Fruit fly (Drosophila melanogaster) whole organism, embryonic: ENCODE data around the gene Npc2f.

Source experiments
- ATbp ChIP-seq: fragments of 200-800 bp; sonication (Bioruptor generic); optimal IDR thresholded peaks from 2 replicates; lab custom pipeline; 2017; ENCODE audit warnings: missing biosample characterization, mild to moderate bottlenecking, missing genetic modification characterization, missing genetic modification reagents
- CG1024 ChIP-seq: fragments of 200-800 bp; sonication (Bioruptor generic); IDR thresholded peaks from 2 replicates; pipeline ENCODE4 v1.3.6; 2022; ENCODE audit warnings: missing biosample characterization, missing genetic modification characterization
- CG10274 ChIP-seq: fragments of 200-800 bp; sonication (Bioruptor generic); optimal IDR thresholded peaks from 3 replicates; lab custom pipeline; 2017; ENCODE audit warnings: missing biosample characterization, mild to moderate bottlenecking, missing genetic modification characterization
- CG10366 ChIP-seq: fragments of 200-800 bp; sonication (Bioruptor generic); IDR thresholded peaks from 2 replicates; pipeline ENCODE4 v1.3.6; 2022; ENCODE audit warnings: missing biosample characterization, missing genetic modification characterization
- CG10654 ChIP-seq: fragments of 200-800 bp; sonication (Bioruptor generic); optimal IDR thresholded peaks from 2 replicates; lab custom pipeline; 2016; ENCODE audit warnings: missing biosample characterization, missing genetic modification characterization
- CG12155 ChIP-seq: fragments of 200-800 bp; sonication (Bioruptor generic); optimal IDR thresholded peaks from 3 replicates; lab custom pipeline; 2016; ENCODE audit warnings: missing biosample characterization, missing genetic modification characterization
- CG12236 ChIP-seq: fragments of 200-800 bp; sonication (Bioruptor generic); optimal IDR thresholded peaks from 2 replicates; lab custom pipeline; 2016; ENCODE audit warnings: missing biosample characterization, missing genetic modification characterization
- CG14050 ChIP-seq: fragments of 200-800 bp; sonication (Bioruptor generic); IDR thresholded peaks from 3 replicates; pipeline ENCODE4 v1.3.6; 2022; ENCODE audit warnings: missing biosample characterization, missing genetic modification characterization
- CG1602 ChIP-seq: fragments of 200-800 bp; sonication (Bioruptor generic); optimal IDR thresholded peaks from 3 replicates; lab custom pipeline; 2016; ENCODE audit warnings: missing biosample characterization, missing genetic modification characterization
- CG18599 ChIP-seq: fragments of 200-800 bp; sonication (Bioruptor generic); optimal IDR thresholded peaks from 3 replicates; lab custom pipeline; 2017; ENCODE audit warnings: missing biosample characterization, missing genetic modification characterization, mild to moderate bottlenecking, moderate library complexity, missing genetic modification reagents
- CG2678 ChIP-seq: fragments of 200-800 bp; sonication (Bioruptor generic); optimal IDR thresholded peaks from 3 replicates; lab custom pipeline; 2019; ENCODE audit warnings: missing biosample characterization, mild to moderate bottlenecking, missing genetic modification characterization, moderate library complexity
- CG2875 ChIP-seq: fragments of 200-800 bp; sonication (Bioruptor generic); optimal IDR thresholded peaks from 2 replicates; lab custom pipeline; 2017; ENCODE audit warnings: missing biosample characterization, mild to moderate bottlenecking, missing genetic modification characterization, missing genetic modification reagents
- CG2889 ChIP-seq: fragments of 200-800 bp; sonication (Bioruptor generic); IDR thresholded peaks from 3 replicates; pipeline ENCODE4 v1.3.6; 2022; ENCODE audit warnings: missing biosample characterization, missing genetic modification characterization
- CG30020 ChIP-seq: fragments of 200-800 bp; optimal IDR thresholded peaks from 2 replicates; lab custom pipeline; 2019; ENCODE audit warnings: missing biosample characterization, mild to moderate bottlenecking, missing genetic modification characterization, moderate library complexity
- CG9609 ChIP-seq: fragments of 200-800 bp; sonication (Bioruptor generic); optimal IDR thresholded peaks from 3 replicates; lab custom pipeline; 2016; ENCODE audit warnings: missing biosample characterization, missing genetic modification characterization
- CG9817 ChIP-seq: fragments of 200-800 bp; sonication (Bioruptor generic); optimal IDR thresholded peaks from 2 replicates; lab custom pipeline; 2018; ENCODE audit warnings: missing biosample characterization, mild to moderate bottlenecking, missing genetic modification characterization, moderate library complexity
- CrebB ChIP-seq: fragments of 200-800 bp; sonication (Bioruptor generic); optimal IDR thresholded peaks from 3 replicates; lab custom pipeline; 2018; ENCODE audit warnings: missing biosample characterization, mild to moderate bottlenecking, missing genetic modification characterization
- Ets65A ChIP-seq: fragments of 200-800 bp; sonication (Bioruptor generic); peaks from one replicate; lab custom pipeline; 2016; ENCODE audit warnings: missing biosample characterization, missing genetic modification characterization
- Gug ChIP-seq: fragments of 200-800 bp; sonication (Bioruptor generic); IDR thresholded peaks from 4 replicates; pipeline ENCODE4 v1.3.6; 2022; ENCODE audit warnings: missing biosample characterization, missing genetic modification characterization
- Hr51 ChIP-seq, 2 experiments: fragments of 200-800 bp; sonication (Bioruptor generic); optimal IDR thresholded peaks; 2 replicates in 1 of 2; 3 replicates in 1 of 2; lab custom pipeline; 2016 to 2018; ENCODE audit warnings: missing biosample characterization in 2 of 2, missing genetic modification characterization in 2 of 2, mild to moderate bottlenecking in 1 of 2, moderate library complexity in 1 of 2
- Med ChIP-seq: fragments of 200-800 bp; sonication (Bioruptor generic); peaks from one replicate; lab custom pipeline; 2016; ENCODE audit warnings: missing biosample characterization, missing genetic modification characterization, mild to moderate bottlenecking, inconsistent platforms, moderate library complexity
- Mes4 ChIP-seq: fragments of 200-800 bp; sonication (Bioruptor generic); optimal IDR thresholded peaks from 2 replicates; lab custom pipeline; 2016; ENCODE audit warnings: missing biosample characterization, missing genetic modification characterization
- NC2β ChIP-seq: fragments of 200-800 bp; sonication (Bioruptor generic); optimal IDR thresholded peaks from 2 replicates; lab custom pipeline; 2016; ENCODE audit warnings: missing biosample characterization, missing genetic modification characterization
- Neu2 ChIP-seq: fragments of 200-800 bp; sonication (Bioruptor generic); optimal IDR thresholded peaks from 3 replicates; lab custom pipeline; 2016; ENCODE audit warnings: missing biosample characterization, missing genetic modification characterization, borderline replicate concordance
- Ptx1 ChIP-seq: fragments of 200-800 bp; sonication (Bioruptor generic); IDR thresholded peaks from 2 replicates; pipeline ENCODE4 v1.3.6; 2022; ENCODE audit warnings: missing biosample characterization, missing genetic modification characterization
- Xrp1 ChIP-seq: fragments of 200-800 bp; sonication (Bioruptor generic); IDR thresholded peaks from 2 replicates; pipeline ENCODE4 v1.3.6; 2022; ENCODE audit warnings: missing biosample characterization, missing genetic modification characterization
- ap ChIP-seq: fragments of 200-800 bp; sonication (Bioruptor generic); IDR thresholded peaks from 2 replicates; pipeline ENCODE4 v1.3.6; 2022; ENCODE audit warnings: missing biosample characterization, missing genetic modification characterization
- ash1 ChIP-seq: fragments of 200-800 bp; sonication (Bioruptor generic); optimal IDR thresholded peaks from 2 replicates; lab custom pipeline; 2018; ENCODE audit warnings: missing biosample characterization, mild to moderate bottlenecking, missing genetic modification characterization
- btn ChIP-seq: fragments of 200-800 bp; sonication (Bioruptor generic); optimal IDR thresholded peaks from 2 replicates; lab custom pipeline; 2016; ENCODE audit warnings: missing biosample characterization, missing genetic modification characterization
- da ChIP-seq: fragments of 200-800 bp; sonication (Bioruptor generic); optimal IDR thresholded peaks from 2 replicates; lab custom pipeline; 2016; ENCODE audit warnings: missing biosample characterization, missing genetic modification characterization
- eve ChIP-seq, 2 experiments: fragments of >200 bp; optimal IDR thresholded peaks; 2 replicates each; lab custom pipeline; 2017; ENCODE audit warnings: missing biosample characterization in 2 of 2, missing genetic modification characterization in 2 of 2
- eyg ChIP-seq: fragments of 200-800 bp; sonication (Bioruptor generic); optimal IDR thresholded peaks from 3 replicates; lab custom pipeline; 2016; ENCODE audit warnings: missing biosample characterization, missing genetic modification characterization
- fd96Cb ChIP-seq: fragments of 200-800 bp; sonication (Bioruptor generic); optimal IDR thresholded peaks from 2 replicates; lab custom pipeline; 2018; ENCODE audit warnings: missing biosample characterization, mild to moderate bottlenecking, missing genetic modification characterization, moderate library complexity
- ftz-f1 ChIP-seq: fragments of 200-800 bp; sonication (Bioruptor generic); optimal IDR thresholded peaks from 2 replicates; lab custom pipeline; 2016; ENCODE audit warnings: missing biosample characterization, missing genetic modification characterization
- gt ChIP-seq: fragments of 200-800 bp; sonication (Bioruptor generic); IDR thresholded peaks from 2 replicates; pipeline ENCODE4 v1.3.6; 2022; ENCODE audit warnings: missing biosample characterization, missing genetic modification characterization
- klu ChIP-seq: fragments of 200-800 bp; sonication (Bioruptor generic); IDR thresholded peaks from 2 replicates; pipeline ENCODE4 v1.3.6; 2022; ENCODE audit warnings: missing biosample characterization, missing genetic modification characterization
- knrl ChIP-seq: fragments of 200-800 bp; sonication (Bioruptor generic); IDR thresholded peaks from 3 replicates; pipeline ENCODE4 v1.3.6; 2022; ENCODE audit warnings: missing biosample characterization, missing genetic modification characterization; ENCODE audit not compliant: partially characterized antibody
- maf-S ChIP-seq: fragments of 200-800 bp; sonication (Bioruptor generic); optimal IDR thresholded peaks from 2 replicates; lab custom pipeline; 2016; ENCODE audit warnings: missing biosample characterization, missing genetic modification characterization
- mirr ChIP-seq: fragments of 200-800 bp; sonication (Bioruptor generic); optimal IDR thresholded peaks from 3 replicates; lab custom pipeline; 2018; ENCODE audit warnings: missing biosample characterization, mild to moderate bottlenecking, missing genetic modification characterization
- mld ChIP-seq: fragments of 200-800 bp; sonication (Bioruptor generic); IDR thresholded peaks from 3 replicates; pipeline ENCODE4 v1.3.6; 2022; ENCODE audit warnings: missing biosample characterization, missing genetic modification characterization; ENCODE audit not compliant: partially characterized antibody
- oc ChIP-seq: fragments of 200-800 bp; sonication (Bioruptor generic); optimal IDR thresholded peaks from 2 replicates; lab custom pipeline; 2018; ENCODE audit warnings: missing biosample characterization, mild to moderate bottlenecking, missing genetic modification characterization, moderate library complexity
- prd ChIP-seq, 3 experiments: fragments of >200 bp in 2 of 3; fragments of 200-800 bp in 1 of 3; sonication (Bioruptor generic) in 1 of 3; optimal IDR thresholded peaks in 2 of 3; IDR thresholded peaks in 1 of 3; 2 replicates in 2 of 3; 3 replicates in 1 of 3; pipeline versions ENCODE4 v1.3.6 to Lab custom; 2017 to 2022; ENCODE audit warnings: missing biosample characterization in 1 of 3, missing genetic modification characterization in 1 of 3
- schlank ChIP-seq: fragments of 200-800 bp; sonication (Bioruptor generic); optimal IDR thresholded peaks from 2 replicates; lab custom pipeline; 2018; ENCODE audit warnings: missing biosample characterization, mild to moderate bottlenecking, missing genetic modification characterization
- sens ChIP-seq: fragments of 200-800 bp; sonication (Bioruptor generic); peaks from one replicate; lab custom pipeline; 2016; ENCODE audit warnings: missing biosample characterization, missing genetic modification characterization
- sens-2 ChIP-seq: fragments of 200-800 bp; sonication (Bioruptor generic); IDR thresholded peaks from 2 replicates; pipeline ENCODE4 v1.3.6; 2022; ENCODE audit warnings: missing biosample characterization, missing genetic modification characterization
- shn ChIP-seq: fragments of 200-800 bp; sonication (Bioruptor generic); optimal IDR thresholded peaks from 3 replicates; lab custom pipeline; 2016; ENCODE audit warnings: missing biosample characterization, missing genetic modification characterization
- slou ChIP-seq: fragments of 200-800 bp; sonication (Bioruptor generic); optimal IDR thresholded peaks from 3 replicates; lab custom pipeline; 2016; ENCODE audit warnings: missing biosample characterization, missing genetic modification characterization
- tgo ChIP-seq: fragments of 200-800 bp; sonication (Bioruptor generic); IDR thresholded peaks from 3 replicates; pipeline ENCODE4 v1.3.6; 2022; ENCODE audit warnings: missing biosample characterization, missing genetic modification characterization
- tll ChIP-seq, 2 experiments: fragments of 200-800 bp in 1 of 2; fragments of >200 bp in 1 of 2; sonication (Bioruptor generic) in 1 of 2; optimal IDR thresholded peaks; 2 replicates each; lab custom pipeline; 2017 to 2019; ENCODE audit warnings: missing biosample characterization in 2 of 2, missing genetic modification characterization in 2 of 2, mild to moderate bottlenecking in 1 of 2, moderate library complexity in 1 of 2
- vvl ChIP-seq: fragments of 200-800 bp; sonication (Bioruptor generic); IDR thresholded peaks from 2 replicates; pipeline ENCODE4 v1.3.6; 2022; ENCODE audit warnings: missing biosample characterization, missing genetic modification characterization
- zfh2 ChIP-seq: fragments of 200-800 bp; sonication (Bioruptor generic); optimal IDR thresholded peaks from 2 replicates; lab custom pipeline; 2016; ENCODE audit warnings: missing biosample characterization, missing genetic modification characterization

Gene Npc2f

DNA sequence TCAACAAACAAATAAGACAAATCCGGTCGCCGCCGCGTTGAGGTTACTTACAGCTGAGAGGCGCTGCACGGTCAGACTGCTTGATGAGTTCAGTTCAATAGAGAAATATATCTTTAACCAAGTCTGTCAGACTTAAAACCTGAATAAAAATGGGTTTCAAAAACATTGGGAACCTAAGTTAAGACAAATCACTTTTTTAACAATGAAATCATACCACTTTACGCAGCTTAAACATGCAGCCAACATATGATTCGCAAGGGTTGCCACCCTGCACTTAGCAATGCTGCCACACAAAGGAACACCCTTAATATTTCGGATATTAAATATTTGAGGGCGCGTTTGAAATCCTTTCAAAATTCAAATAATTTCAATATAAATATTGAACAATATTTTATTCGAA is 50.9 kb downstream of the Npc2f start, which contains the start of gene CG5515 (continued):
- TF ChIP-seq klu (GFP tag; lab: Robert Waterston, UW) (peak; percentile 51; the same call in 1 of the 2 replicates), CG2889 (GFP tag; lab: Robert Waterston, UW) (peak; percentile 82), CrebB (peak; percentile 50), vvl (GFP tag; lab: Robert Waterston, UW) (peak; percentile 87), shn (GFP tag; lab: Kevin White, UChicago) (peak; percentile 89), Hr51 (GFP tag; optimal IDR thresholded peaks at IDR 0.05; lab: Kevin White, UChicago) (peak; percentile 80 to 81), slou (GFP tag; lab: Kevin White, UChicago) (no peak), mld (GFP tag; lab: Robert Waterston, UW) (peak; percentile 56; the same call in 1 of the 3 replicates), fd96Cb (tag; lab: Kevin White, UChicago) (peak; percentile 49), Med (GFP tag; lab: Kevin White, UChicago) (peak; percentile 97), da (GFP tag; lab: Kevin White, UChicago) (peak; percentile 44), CG10366 (peak; percentile 88), eve (GFP tag; optimal IDR thresholded peaks at IDR 0.05; lab: Kevin White, UChicago) (no peak), NC2β (peak; percentile 61), sens (GFP tag; lab: Kevin White, UChicago) (peak; percentile 96), CG18599 (GFP tag; lab: Kevin White, UChicago) (no peak), CG2678 (tag; lab: Kevin White, UChicago) (no peak), CG30020 (tag; lab: Kevin White, UChicago) (peak; percentile 55), ap (GFP tag; lab: Robert Waterston, UW) (peak; percentile 50), Mes4 (GFP tag; lab: Kevin White, UChicago) (peak; percentile 76), CG9817 (tag; lab: Kevin White, UChicago) (peak; percentile 82), CG12236 (GFP tag; lab: Kevin White, UChicago) (peak; percentile 32), gt (GFP tag; lab: Robert Waterston, UW) (peak; percentile 64), maf-S (GFP tag; lab: Kevin White, UChicago) (peak; percentile 65), CG14050 (peak; percentile 80), mirr (GFP tag; lab: Kevin White, UChicago) (peak; percentile 62), tgo (GFP tag; lab: Robert Waterston, UW) (peak; percentile 83), CG1602 (GFP tag; lab: Kevin White, UChicago) (peak; percentile 69), ATbp (GFP tag; lab: Kevin White, UChicago) (no peak), CG2875 (no peak), oc (tag; lab: Kevin White, UChicago) (peak; percentile 43), CG10654 (GFP tag; lab: Kevin White, UChicago) (peak; percentile 61), schlank (tag; lab: Kevin White, UChicago) (no peak), btn (GFP tag; lab: Kevin White, UChicago) (no peak), ash1 (no peak), prd (optimal IDR thresholded peaks at IDR 0.05; lab: Kevin White, UChicago) (no peak), prd (GFP tag; IDR thresholded peaks at IDR 0.05; lab: Robert Waterston, UW) (peak; percentile 84), Ets65A (GFP tag; lab: Kevin White, UChicago) (peak; percentile 97), Gug (GFP tag; lab: Robert Waterston, UW) (peak; percentile 27; the same call in 1 of the 4 replicates), ftz-f1 (GFP tag; lab: Kevin White, UChicago) (no peak), sens-2 (GFP tag; lab: Robert Waterston, UW) (peak; percentile 48; the same call in 1 of the 2 replicates), knrl (peak; percentile 89), Xrp1 (peak; percentile 87), Neu2 (GFP tag; lab: Kevin White, UChicago) (no peak), CG12155 (GFP tag; lab: Kevin White, UChicago) (peak; percentile 70), CG1024 (GFP tag; lab: Robert Waterston, UW) (peak; percentile 51), eyg (peak; percentile 48), Ptx1 (GFP tag; lab: Robert Waterston, UW) (peak; percentile 88), CG9609 (GFP tag; lab: Kevin White, UChicago) (peak; percentile 88), CG10274 (GFP tag; lab: Kevin White, UChicago) (no peak), zfh2 (GFP tag; lab: Kevin White, UChicago) (peak; percentile 88), tll (GFP tag; optimal IDR thresholded peaks at IDR 0.05; lab: Kevin White, UChicago) (no peak)
